Fruit fly (Drosophila melanogaster) whole organism, embryonic: ENCODE results near the gene Tsp66A.

Experiments
- CG11723 ChIP-seq: fragments of 200-800 bp; sonication (Bioruptor generic); optimal IDR thresholded peaks from 2 replicates; lab custom pipeline; 2017; ENCODE audit warnings: missing biosample characterization, mild to moderate bottlenecking, missing genetic modification characterization
- CG12391 ChIP-seq: fragments of 200-800 bp; sonication (Bioruptor generic); optimal IDR thresholded peaks from 3 replicates; lab custom pipeline; 2018; ENCODE audit warnings: missing biosample characterization, mild to moderate bottlenecking, missing genetic modification characterization, moderate library complexity
- CG12769 ChIP-seq: fragments of 200-800 bp; sonication (Bioruptor generic); optimal IDR thresholded peaks from 2 replicates; lab custom pipeline; 2019; ENCODE audit warnings: missing biosample characterization, mild to moderate bottlenecking, missing genetic modification characterization, moderate library complexity
- CG12942 ChIP-seq: fragments of 200-800 bp; sonication (Bioruptor generic); optimal IDR thresholded peaks from 3 replicates; lab custom pipeline; 2016; ENCODE audit warnings: missing biosample characterization, missing genetic modification characterization
- CG17385 ChIP-seq: fragments of 200-800 bp; sonication (Bioruptor generic); optimal IDR thresholded peaks from 3 replicates; lab custom pipeline; 2018; ENCODE audit warnings: missing biosample characterization, mild to moderate bottlenecking, missing genetic modification characterization
- CG18476 ChIP-seq: fragments of 200-800 bp; sonication (Bioruptor generic); optimal IDR thresholded peaks from 2 replicates; lab custom pipeline; 2016; ENCODE audit warnings: missing biosample characterization, mild to moderate bottlenecking, missing genetic modification characterization
- CG8478 ChIP-seq: fragments of >200 bp; optimal IDR thresholded peaks from 2 replicates; lab custom pipeline; 2018
- CG8765 ChIP-seq: fragments of 200-800 bp; sonication (Bioruptor generic); IDR thresholded peaks from 2 replicates; pipeline ENCODE4 v1.3.6; 2022; ENCODE audit warnings: missing biosample characterization, missing genetic modification characterization
- H2.0 ChIP-seq: fragments of 200-800 bp; sonication (Bioruptor generic); IDR thresholded peaks from 2 replicates; pipeline ENCODE4 v1.3.6; 2022; ENCODE audit warnings: missing biosample characterization, missing genetic modification characterization
- HmgZ ChIP-seq: fragments of 200-800 bp; sonication (Bioruptor generic); optimal IDR thresholded peaks from 2 replicates; lab custom pipeline; 2018; ENCODE audit warnings: missing biosample characterization, mild to moderate bottlenecking, missing genetic modification characterization
- gcm ChIP-seq: fragments of 200-800 bp; sonication (Bioruptor generic); optimal IDR thresholded peaks from 2 replicates; lab custom pipeline; 2019; ENCODE audit warnings: missing biosample characterization, mild to moderate bottlenecking, missing genetic modification characterization, moderate library complexity
- lmd ChIP-seq: fragments of 200-800 bp; sonication (Bioruptor generic); IDR thresholded peaks from 2 replicates; pipeline ENCODE4 v1.3.6; 2022; ENCODE audit warnings: missing biosample characterization, missing genetic modification characterization
- mirr ChIP-seq: fragments of 200-800 bp; sonication (Bioruptor generic); optimal IDR thresholded peaks from 3 replicates; lab custom pipeline; 2018; ENCODE audit warnings: missing biosample characterization, mild to moderate bottlenecking, missing genetic modification characterization
- tna ChIP-seq: fragments of 200-800 bp; sonication (Bioruptor generic); IDR thresholded peaks from 2 replicates; pipeline ENCODE4 v1.3.6; 2022; ENCODE audit warnings: missing biosample characterization, missing genetic modification characterization; ENCODE audit not compliant: partially characterized antibody

dm6 chr3L:7496097-7496496, 30.8 kb downstream of the Tsp66A start, which contains the start of gene Cyp4d8:
- TF ChIP-seq CG18476 (GFP tag; lab: Kevin White, UChicago) = no peak
- TF ChIP-seq H2.0 (GFP tag; lab: Robert Waterston, UW) = no peak
- TF ChIP-seq CG11723 (GFP tag; lab: Kevin White, UChicago) = no peak
- no peak for TF ChIP-seq gcm (GFP tag; lab: Kevin White, UChicago)
- TF ChIP-seq CG12942 = no peak
- no peak for TF ChIP-seq CG12391
- TF ChIP-seq tna (GFP tag; lab: Robert Waterston, UW) = no peak
- no peak for TF ChIP-seq HmgZ
- no peak for TF ChIP-seq mirr
- TF ChIP-seq CG8478 (lab: Kevin White, UChicago) = no peak
- TF ChIP-seq lmd (GFP tag; lab: Robert Waterston, UW) = no peak
- TF ChIP-seq CG12769 (tag; lab: Kevin White, UChicago) = no peak
- no peak for TF ChIP-seq CG17385 (GFP tag; lab: Kevin White, UChicago)
- TF ChIP-seq CG8765 (GFP tag; lab: Robert Waterston, UW) = no peak
